Fruit fly (Drosophila melanogaster) whole organism, prepupa: ENCODE data around the gene CG7829.

Experiments
- Blimp-1 ChIP-seq: fragments of 200-800 bp; sonication (Bioruptor generic); optimal IDR thresholded peaks from 3 replicates; lab custom pipeline; 2017; ENCODE audit warnings: missing biosample characterization, missing genetic modification characterization, mild to moderate bottlenecking, moderate library complexity, missing genetic modification reagents
- CG10631 ChIP-seq: fragments of 200-800 bp; sonication (Bioruptor generic); optimal IDR thresholded peaks from 2 replicates; lab custom pipeline; 2016; ENCODE audit warnings: missing biosample characterization, missing genetic modification characterization
- CG1621 ChIP-seq: fragments of 200-800 bp; sonication (Bioruptor generic); optimal IDR thresholded peaks from 3 replicates; lab custom pipeline; 2018; ENCODE audit warnings: missing biosample characterization, mild to moderate bottlenecking, missing genetic modification characterization
- CG16779 ChIP-seq: fragments of 200-800 bp; sonication (Bioruptor generic); optimal IDR thresholded peaks from 3 replicates; lab custom pipeline; 2017; ENCODE audit warnings: missing biosample characterization, mild to moderate bottlenecking, missing genetic modification characterization
- CG3919 ChIP-seq: fragments of 200-800 bp; sonication (Bioruptor generic); optimal IDR thresholded peaks from 3 replicates; lab custom pipeline; 2016; ENCODE audit warnings: missing biosample characterization, missing genetic modification characterization
- Gug ChIP-seq: fragments of 200-800 bp; sonication (Bioruptor generic); IDR thresholded peaks from 2 replicates; pipeline ENCODE4 v1.3.6; 2022; ENCODE audit warnings: missing biosample characterization, missing genetic modification characterization
- Hr39 ChIP-seq: fragments of 200-800 bp; sonication (Bioruptor generic); optimal IDR thresholded peaks from 2 replicates; lab custom pipeline; 2016; ENCODE audit warnings: missing biosample characterization, missing genetic modification characterization
- Lpt ChIP-seq: fragments of 200-800 bp; sonication (Bioruptor generic); optimal IDR thresholded peaks from 3 replicates; lab custom pipeline; 2016; ENCODE audit warnings: missing biosample characterization, missing genetic modification characterization
- Sox14 ChIP-seq: fragments of 200-800 bp; sonication (Bioruptor generic); optimal IDR thresholded peaks from 3 replicates; lab custom pipeline; 2016; ENCODE audit warnings: missing biosample characterization, missing genetic modification characterization
- acj6 ChIP-seq: fragments of 200-800 bp; sonication (Bioruptor generic); optimal IDR thresholded peaks from 3 replicates; lab custom pipeline; 2016; ENCODE audit warnings: missing biosample characterization, missing genetic modification characterization
- cyc ChIP-seq: fragments of 200-800 bp; sonication (Bioruptor generic); optimal IDR thresholded peaks from 3 replicates; lab custom pipeline; 2016; ENCODE audit warnings: missing biosample characterization, missing genetic modification characterization
- eg ChIP-seq: fragments of 200-800 bp; sonication (Bioruptor generic); IDR thresholded peaks from 3 replicates; pipeline ENCODE4 v1.3.6; 2022; ENCODE audit warnings: missing biosample characterization, missing genetic modification characterization
- esn ChIP-seq: fragments of 200-800 bp; sonication (Bioruptor generic); optimal IDR thresholded peaks from 2 replicates; lab custom pipeline; 2016; ENCODE audit warnings: missing biosample characterization, mild to moderate bottlenecking, missing genetic modification characterization, moderate library complexity
- fd59A ChIP-seq: fragments of 200-800 bp; sonication (Bioruptor generic); optimal IDR thresholded peaks from 2 replicates; lab custom pipeline; 2017; ENCODE audit warnings: missing biosample characterization, mild to moderate bottlenecking, missing genetic modification characterization, missing genetic modification reagents

dm6 chr3R:29778985-29779298 is 38.6 kb downstream of the CG7829 start:
- TF ChIP-seq eg: no peak; the same call in 2 of the 3 replicates
- no peak for TF ChIP-seq CG16779 (tag; lab: Kevin White, UChicago)
- no peak for TF ChIP-seq Lpt (GFP tag; lab: Kevin White, UChicago)
- TF ChIP-seq Hr39 (GFP tag; lab: Kevin White, UChicago): no peak
- no peak for TF ChIP-seq Sox14 (GFP tag; lab: Kevin White, UChicago)
- no peak for TF ChIP-seq CG10631
- TF ChIP-seq Blimp-1: no peak
- TF ChIP-seq cyc: no peak
- no peak for TF ChIP-seq Gug (GFP tag; lab: Robert Waterston, UW)
- no peak for TF ChIP-seq esn (GFP tag; lab: Kevin White, UChicago)
- no peak for TF ChIP-seq acj6 (GFP tag; lab: Kevin White, UChicago)
- TF ChIP-seq CG1621: no peak
- no peak for TF ChIP-seq CG3919 (GFP tag; lab: Kevin White, UChicago)
- no peak for TF ChIP-seq fd59A (GFP tag; lab: Kevin White, UChicago)
